Fruit fly (Drosophila melanogaster): Measurements from ENCODE around the gene dpr16.
A peak's percentile ranks its signal among the peaks of the same experiment; 100 is the strongest.

dpr16 gene

dm6 chr3R:5198302-5198701, 47.6 kb downstream of the dpr16 start (continued):
- TF ChIP-seq dpn (GFP tag; optimal IDR thresholded peaks at IDR 0.05): peak; percentile 66 to 69
- TF ChIP-seq ham (GFP tag; IDR thresholded peaks at IDR 0.05): no peak
- TF ChIP-seq HmgD (GFP tag; optimal IDR thresholded peaks at IDR 0.05): peak; percentile 40
- TF ChIP-seq scrt (GFP tag; optimal IDR thresholded peaks at IDR 0.05): peak; percentile 55
- TF ChIP-seq onecut (GFP tag; IDR thresholded peaks at IDR 0.05): peak; percentile 53
- peak; percentile 72 for TF ChIP-seq BtbVII (GFP tag; optimal IDR thresholded peaks at IDR 0.05)
- TF ChIP-seq CG6654 (GFP tag; optimal IDR thresholded peaks at IDR 0.05): no peak
- peak; percentile 30 for TF ChIP-seq CG16815 (GFP tag; optimal IDR thresholded peaks at IDR 0.05)
- no peak for TF ChIP-seq CG42726 (GFP tag; IDR thresholded peaks at IDR 0.05; ENCODE audit: partially characterized antibody)
- TF ChIP-seq CG8281 (tag; optimal IDR thresholded peaks at IDR 0.05): no peak
- peak; percentile 80 for TF ChIP-seq dysf (GFP tag; IDR thresholded peaks at IDR 0.05)
- peak; percentile 42 for TF ChIP-seq Sox102F (GFP tag; optimal IDR thresholded peaks at IDR 0.05)
- TF ChIP-seq ab (GFP tag; optimal IDR thresholded peaks at IDR 0.05): no peak
- peak; percentile 67 for TF ChIP-seq CG11504 (tag; optimal IDR thresholded peaks at IDR 0.05)
- peak; percentile 31 for TF ChIP-seq nmo (GFP tag; optimal IDR thresholded peaks at IDR 0.05)
- TF ChIP-seq MESR4 (GFP tag; optimal IDR thresholded peaks at IDR 0.05): no peak
- no peak for TF ChIP-seq Lim3 (GFP tag; IDR thresholded peaks at IDR 0.05)
- TF ChIP-seq CG8089 (GFP tag; optimal IDR thresholded peaks at IDR 0.05): no peak
- TF ChIP-seq salm (tag; optimal IDR thresholded peaks at IDR 0.05): no peak
- peak; percentile 1 for TF ChIP-seq CG10654 (GFP tag; optimal IDR thresholded peaks at IDR 0.05)
- peak; percentile 34; the same call in 1 of the 2 replicates for TF ChIP-seq CG7372 (GFP tag; IDR thresholded peaks at IDR 0.05)
- TF ChIP-seq CG2712 (tag; optimal IDR thresholded peaks at IDR 0.05): peak; percentile 9
- peak; percentile 56 for TF ChIP-seq tio (GFP tag; optimal IDR thresholded peaks at IDR 0.05)
- no peak; the same call in 2 of the 3 replicates for TF ChIP-seq B-H1 (GFP tag; IDR thresholded peaks at IDR 0.05)
- no peak for TF ChIP-seq CG4360 (GFP tag; IDR thresholded peaks at IDR 0.05)
- TF ChIP-seq CG17361 (GFP tag; IDR thresholded peaks at IDR 0.05): 0 out of 3 replicates have a peak, but pooled peaks have one; percentile 26
- no peak for TF ChIP-seq CG15073 (GFP tag; optimal IDR thresholded peaks at IDR 0.05)
- TF ChIP-seq Aef1 (GFP tag; IDR thresholded peaks at IDR 0.05): no peak
- peak; percentile 53 for TF ChIP-seq CG14014 (GFP tag; IDR thresholded peaks at IDR 0.05)
- 0 out of 3 replicates have a peak, but pooled peaks have one; percentile 21 for TF ChIP-seq HLH4C (GFP tag; IDR thresholded peaks at IDR 0.05; ENCODE audit: partially characterized antibody)
- peak; percentile 2 for TF ChIP-seq CG12744 (GFP tag; optimal IDR thresholded peaks at IDR 0.05)
- TF ChIP-seq HLHmδ (GFP tag; optimal IDR thresholded peaks at IDR 0.05): no peak
- TF ChIP-seq cato (GFP tag; optimal IDR thresholded peaks at IDR 0.05; ENCODE audit: borderline replicate concordance): no peak
- no peak for TF ChIP-seq CG10462 (GFP tag; optimal IDR thresholded peaks at IDR 0.05)
- peak; percentile 72 for TF ChIP-seq CG15514 (GFP tag; optimal IDR thresholded peaks at IDR 0.05)
- TF ChIP-seq CG8388 (GFP tag; optimal IDR thresholded peaks at IDR 0.05): no peak
- peak; percentile 15 for TF ChIP-seq nau (GFP tag; optimal IDR thresholded peaks at IDR 0.05)
- TF ChIP-seq CG3726 (GFP tag; IDR thresholded peaks at IDR 0.05): no peak
- TF ChIP-seq maf-S (GFP tag; optimal IDR thresholded peaks at IDR 0.05): no peak
- TF ChIP-seq CG7963 (GFP tag; IDR thresholded peaks at IDR 0.05; ENCODE audit: partially characterized antibody): no peak
- peak; percentile 23 for TF ChIP-seq CG4424 (GFP tag; optimal IDR thresholded peaks at IDR 0.05)
- peak; percentile 73 for TF ChIP-seq CG13296 (GFP tag; optimal IDR thresholded peaks at IDR 0.05)
- TF ChIP-seq gsb (GFP tag; IDR thresholded peaks at IDR 0.05): 0 out of 2 replicates have a peak, but pooled peaks have one; percentile 9
- no peak for TF ChIP-seq dan (GFP tag; IDR thresholded peaks at IDR 0.05)
- peak; percentile 20 for TF ChIP-seq tup (GFP tag; optimal IDR thresholded peaks at IDR 0.05)
- TF ChIP-seq Spps (tag; optimal IDR thresholded peaks at IDR 0.05): no peak
- no peak for TF ChIP-seq gcm (GFP tag; optimal IDR thresholded peaks at IDR 0.05)
- TF ChIP-seq psq (GFP tag; optimal IDR thresholded peaks at IDR 0.05): no peak
- TF ChIP-seq lov (optimal IDR thresholded peaks at IDR 0.05): no peak
- TF ChIP-seq lov (GFP tag; IDR thresholded peaks at IDR 0.05): no peak
- peak; percentile 66 for TF ChIP-seq ranshi (GFP tag; IDR thresholded peaks at IDR 0.05)

Measured in whole organism, embryonic.